Worm (Caenorhabditis elegans): Measurements from ENCODE around the gene srm-3.

- no peak for TF ChIP-seq ceh-36 (tag; optimal IDR thresholded peaks at IDR 0.05)
- no peak for TF ChIP-seq scrt-1 (GFP tag; IDR thresholded peaks at IDR 0.05)
- TF ChIP-seq ceh-13 (GFP tag; optimal IDR thresholded peaks at IDR 0.05), result no peak
- no peak for TF ChIP-seq tbx-37 (GFP tag; conservative IDR thresholded peaks at IDR 0.05)
- TF ChIP-seq hnd-1 (tag; optimal IDR thresholded peaks at IDR 0.05), result no peak
- no peak for TF ChIP-seq ama-1 (optimal IDR thresholded peaks at IDR 0.05)
- TF ChIP-seq B0310.2 (tag; optimal IDR thresholded peaks at IDR 0.05), result no peak
- TF ChIP-seq ets-7 (tag; optimal IDR thresholded peaks at IDR 0.05), result no peak
- no peak for TF ChIP-seq hmg-4 (GFP tag; optimal IDR thresholded peaks at IDR 0.05)
- TF ChIP-seq hmbx-1 (tag; optimal IDR thresholded peaks at IDR 0.05), result no peak
Observed at ce11 chrIV:9623269-9623668, 25.5 kb upstream of the srm-3 start, which contains the start of gene W09C2.9.
